Fruit fly (Drosophila melanogaster): ENCODE results near the gene tHMG2.
A peak's percentile ranks its signal among the peaks of the same experiment; 100 is the strongest.

tHMG2 gene

DNA sequence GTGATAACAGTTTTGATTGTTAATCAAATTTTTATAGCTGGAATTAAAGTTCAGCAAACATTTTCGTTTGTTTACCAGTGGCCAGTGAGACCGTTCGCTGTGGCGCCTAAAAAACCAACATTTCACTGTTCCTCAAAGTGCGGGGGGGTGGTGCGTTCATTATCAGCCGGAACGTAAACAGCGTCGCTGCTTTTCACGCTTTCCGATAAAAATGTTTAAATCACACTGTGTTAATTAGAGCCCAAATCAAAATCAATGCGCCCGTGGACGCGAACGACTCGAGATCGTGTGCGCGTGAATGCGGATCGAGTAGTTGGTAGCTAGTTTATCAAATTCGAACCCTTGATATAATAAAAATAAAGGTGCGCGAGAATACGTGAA is 44.9 kb upstream of the tHMG2 start, which contains the start of gene CG34376 (continued):
- TF ChIP-seq fu2 (GFP tag; optimal IDR thresholded peaks at IDR 0.05) (no peak), CG4404 (GFP tag; IDR thresholded peaks at IDR 0.05) (no peak), tap (tag; optimal IDR thresholded peaks at IDR 0.05) (no peak), schlank (tag; optimal IDR thresholded peaks at IDR 0.05) (peak; percentile 37), CG12744 (GFP tag; optimal IDR thresholded peaks at IDR 0.05) (no peak), CHES-1-like (GFP tag; optimal IDR thresholded peaks at IDR 0.05) (peak; percentile 26), Nf-YB (GFP tag; optimal IDR thresholded peaks at IDR 0.05) (no peak), tin (GFP tag; optimal IDR thresholded peaks at IDR 0.05) (no peak), sna (GFP tag; IDR thresholded peaks at IDR 0.05; ENCODE audit: partially characterized antibody) (peak; percentile 41; the same call in 1 of the 2 replicates), Hr51 (GFP tag; optimal IDR thresholded peaks at IDR 0.05) (peak in 1 of 2 experiments; percentile 22), ap (GFP tag; IDR thresholded peaks at IDR 0.05) (0 out of 2 replicates have a peak, but pooled peaks have one; percentile 35), CG32772 (GFP tag; IDR thresholded peaks at IDR 0.05) (peak; percentile 24; the same call in 1 of the 2 replicates), CG10321 (GFP tag; IDR thresholded peaks at IDR 0.05) (no peak), CG14441 (GFP tag; IDR thresholded peaks at IDR 0.05) (peak; percentile 69; the same call in 1 of the 2 replicates), bcd (GFP tag; optimal IDR thresholded peaks at IDR 0.05) (peak; percentile 28), lola (GFP tag; optimal IDR thresholded peaks at IDR 0.05) (peak in 1 of 3 experiments; percentile 7), cg (GFP tag; optimal IDR thresholded peaks at IDR 0.05) (no peak), CG7357 (GFP tag; IDR thresholded peaks at IDR 0.05) (peak; percentile 58; the same call in 1 of the 3 replicates), Deaf1 (tag; optimal IDR thresholded peaks at IDR 0.05) (peak; percentile 26), Kr (GFP tag; optimal IDR thresholded peaks at IDR 0.05) (no peak), CG7963 (GFP tag; IDR thresholded peaks at IDR 0.05; ENCODE audit: partially characterized antibody) (no peak), zfh2 (GFP tag; optimal IDR thresholded peaks at IDR 0.05) (peak; percentile 28), bsh (GFP tag; optimal IDR thresholded peaks at IDR 0.05) (peak in 1 of 2 experiments; percentile 8), mld (GFP tag; IDR thresholded peaks at IDR 0.05; ENCODE audit: partially characterized antibody) (no peak), Mrtf (GFP tag; IDR thresholded peaks at IDR 0.05) (no peak), Dbx (GFP tag; IDR thresholded peaks at IDR 0.05) (peak; percentile 49; the same call in 1 of the 3 replicates), CG18619 (GFP tag; optimal IDR thresholded peaks at IDR 0.05) (no peak), CG5180 (GFP tag; optimal IDR thresholded peaks at IDR 0.05) (no peak), Dp (GFP tag; optimal IDR thresholded peaks at IDR 0.05) (peak; percentile 65), CG11093 (GFP tag; IDR thresholded peaks at IDR 0.05) (no peak), ase (GFP tag; IDR thresholded peaks at IDR 0.05) (peak; percentile 45; the same call in 1 of the 3 replicates), MBD-R2 (GFP tag; IDR thresholded peaks at IDR 0.05) (peak; percentile 65), ara (GFP tag; IDR thresholded peaks at IDR 0.05) (peak; percentile 51), fd3F (GFP tag; optimal IDR thresholded peaks at IDR 0.05) (no peak), Max (GFP tag; optimal IDR thresholded peaks at IDR 0.05) (no peak), pnt (GFP tag; optimal IDR thresholded peaks at IDR 0.05) (no peak), CG1832 (GFP tag; optimal IDR thresholded peaks at IDR 0.05) (no peak), Mes4 (GFP tag; optimal IDR thresholded peaks at IDR 0.05) (no peak), CG13123 (GFP tag; optimal IDR thresholded peaks at IDR 0.05) (no peak), nau (GFP tag; optimal IDR thresholded peaks at IDR 0.05) (peak; percentile 29), CG1792 (GFP tag; optimal IDR thresholded peaks at IDR 0.05) (no peak), al (GFP tag; IDR thresholded peaks at IDR 0.05) (no peak; the same call in 1 of the 2 replicates), hb (GFP tag; IDR thresholded peaks at IDR 0.05; ENCODE audit: partially characterized antibody) (no peak), az2 (GFP tag; optimal IDR thresholded peaks at IDR 0.05) (peak; percentile 5), CG7987 (GFP tag; optimal IDR thresholded peaks at IDR 0.05) (peak; percentile 49), Xbp1 (GFP tag; optimal IDR thresholded peaks at IDR 0.05) (peak; percentile 16), CG15514 (GFP tag; optimal IDR thresholded peaks at IDR 0.05) (peak; percentile 67), CG2116 (GFP tag; optimal IDR thresholded peaks at IDR 0.05) (peak; percentile 74), br (optimal IDR thresholded peaks at IDR 0.05) (no peak), ro (GFP tag; IDR thresholded peaks at IDR 0.05) (no peak)
